Fruit fly (Drosophila melanogaster): ENCODE measurements around the gene CG15011.

Gene CG15011

DNA sequence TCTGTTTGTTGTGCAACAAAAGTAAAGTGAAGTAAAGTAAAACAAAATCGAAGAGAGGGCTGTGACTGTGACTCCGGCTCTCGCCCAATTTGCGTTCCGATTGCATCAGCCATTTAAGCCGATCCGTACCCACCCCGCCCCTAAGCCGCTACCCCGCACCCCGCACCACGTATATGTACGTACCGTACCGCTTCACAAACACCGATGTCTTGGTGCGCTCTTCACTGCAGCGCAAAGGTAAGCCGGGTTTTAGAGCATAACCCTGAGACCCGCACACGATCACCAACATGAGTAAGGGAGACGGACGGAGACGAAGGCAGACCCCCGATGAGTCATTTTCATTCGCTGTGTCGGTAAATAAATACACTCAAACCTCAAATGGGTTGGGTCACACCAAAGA, 26.7 kb downstream of the CG15011 start:
- TF ChIP-seq CG12605 (GFP tag; IDR thresholded peaks at IDR 0.05) = no peak
- TF ChIP-seq CG9948 (tag; optimal IDR thresholded peaks at IDR 0.05) = no peak
- TF ChIP-seq CG13204 (GFP tag; optimal IDR thresholded peaks at IDR 0.05) = no peak
- no peak for TF ChIP-seq CG8159 (tag; optimal IDR thresholded peaks at IDR 0.05)
- no peak for TF ChIP-seq CG8301 (tag; optimal IDR thresholded peaks at IDR 0.05)
- no peak for TF ChIP-seq gl (tag; optimal IDR thresholded peaks at IDR 0.05)
- TF ChIP-seq CG34367 (tag; optimal IDR thresholded peaks at IDR 0.05) = no peak
- no peak for TF ChIP-seq D1 (tag; optimal IDR thresholded peaks at IDR 0.05)
- no peak for TF ChIP-seq CG32121 (GFP tag; IDR thresholded peaks at IDR 0.05)
- no peak for TF ChIP-seq CG17806 (tag; optimal IDR thresholded peaks at IDR 0.05)
- no peak for TF ChIP-seq Ets98B (GFP tag; IDR thresholded peaks at IDR 0.05)
- no peak for TF ChIP-seq Pif1B (GFP tag; optimal IDR thresholded peaks at IDR 0.05)
- TF ChIP-seq CG15710 (tag; optimal IDR thresholded peaks at IDR 0.05) = no peak
- no peak for TF ChIP-seq Pif1A (GFP tag; optimal IDR thresholded peaks at IDR 0.05)
- TF ChIP-seq CG4496 (GFP tag; IDR thresholded peaks at IDR 0.05) = no peak

DNA sequence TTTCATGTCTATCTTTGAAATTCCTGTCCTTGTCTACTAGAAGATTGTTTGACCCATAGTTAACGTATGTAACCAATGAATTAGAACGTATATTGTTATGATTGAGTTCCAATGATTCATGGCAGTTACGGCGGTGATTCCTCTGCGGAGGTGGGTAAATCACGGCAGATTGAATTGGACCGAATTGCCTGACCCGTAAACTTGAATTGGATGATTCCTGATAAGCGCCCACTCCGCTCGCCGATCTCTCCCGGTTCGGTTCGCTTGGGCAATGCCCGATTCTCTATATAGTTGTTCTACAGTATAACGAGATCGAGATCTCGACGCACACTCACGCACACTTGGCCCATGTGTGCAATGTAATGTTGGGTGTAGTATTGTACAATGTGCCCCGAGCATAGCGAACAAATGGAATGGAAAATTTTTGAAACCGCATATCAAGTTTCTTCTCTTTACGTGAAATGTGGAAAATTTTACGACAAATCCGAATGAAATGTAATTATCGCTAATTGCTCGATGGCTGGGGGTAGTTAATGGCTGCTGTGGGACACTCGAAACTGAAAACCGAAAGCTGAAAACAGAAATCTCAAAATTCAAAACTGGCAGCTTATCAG, 27.4 kb downstream of the CG15011 start:
- TF ChIP-seq CG32121 (GFP tag; IDR thresholded peaks at IDR 0.05) (no peak), EcR (GFP tag; optimal IDR thresholded peaks at IDR 0.05) (peak; percentile 29), CG9948 (tag; optimal IDR thresholded peaks at IDR 0.05) (no peak)

DNA sequence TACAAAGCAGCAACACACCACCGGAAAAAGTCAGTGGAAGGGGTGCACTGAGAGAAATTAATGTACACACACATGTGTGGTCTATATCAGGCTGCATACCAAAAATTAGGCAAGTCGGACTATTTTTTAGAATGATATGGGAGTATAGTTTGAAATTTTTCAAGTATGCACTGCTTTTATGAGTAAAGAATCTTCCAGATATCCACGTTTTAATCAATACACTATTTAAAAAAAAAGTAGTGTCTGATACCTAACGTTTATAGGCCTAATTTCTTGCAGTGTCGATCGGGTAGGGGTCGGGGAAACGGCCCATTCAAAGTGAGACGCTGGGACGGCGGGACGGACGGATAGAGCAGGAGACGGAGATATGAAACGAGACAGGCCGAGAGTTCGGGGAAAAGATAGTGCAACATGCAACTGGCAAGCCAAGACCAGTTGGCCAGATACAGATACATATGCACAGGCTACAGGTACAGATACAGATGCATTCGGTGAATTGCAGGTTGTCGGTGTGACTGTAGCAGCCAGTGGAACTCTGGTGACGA, 28.5 kb downstream of the CG15011 start:
- peak; percentile 89 for TF ChIP-seq Pif1B (GFP tag; optimal IDR thresholded peaks at IDR 0.05)
- TF ChIP-seq CG9948 (tag; optimal IDR thresholded peaks at IDR 0.05) = peak; percentile 94
- peak; percentile 19 for TF ChIP-seq EcR (GFP tag; optimal IDR thresholded peaks at IDR 0.05)
- peak; percentile 42; the same call in 1 of the 2 replicates for TF ChIP-seq rn (GFP tag; IDR thresholded peaks at IDR 0.05)
- TF ChIP-seq CG32121 (GFP tag; IDR thresholded peaks at IDR 0.05) = peak; percentile 92
- peak; percentile 74 for TF ChIP-seq CG13204 (GFP tag; optimal IDR thresholded peaks at IDR 0.05)
- peak; percentile 41 for TF ChIP-seq Snoo (tag; optimal IDR thresholded peaks at IDR 0.05)
- peak; percentile 79 for TF ChIP-seq Ets98B (GFP tag; IDR thresholded peaks at IDR 0.05)
- TF ChIP-seq gl (tag; optimal IDR thresholded peaks at IDR 0.05) = peak; percentile 85
- peak; percentile 95 for TF ChIP-seq CG8301 (tag; optimal IDR thresholded peaks at IDR 0.05)
- peak; percentile 92 for TF ChIP-seq CG17806 (tag; optimal IDR thresholded peaks at IDR 0.05)
- peak; percentile 94 for TF ChIP-seq CG15710 (tag; optimal IDR thresholded peaks at IDR 0.05)
- peak; percentile 96 for TF ChIP-seq CG8159 (tag; optimal IDR thresholded peaks at IDR 0.05)
- peak; percentile 95 for TF ChIP-seq CG14655 (GFP tag; optimal IDR thresholded peaks at IDR 0.05)
- peak; percentile 82 for TF ChIP-seq CG12605 (GFP tag; IDR thresholded peaks at IDR 0.05)
- TF ChIP-seq fd96Ca (GFP tag; IDR thresholded peaks at IDR 0.05) = peak; percentile 89
- TF ChIP-seq CG4496 (GFP tag; IDR thresholded peaks at IDR 0.05) = peak; percentile 88
- peak; percentile 91 for TF ChIP-seq CG34367 (tag; optimal IDR thresholded peaks at IDR 0.05)
- peak; percentile 70 for TF ChIP-seq CG10348 (GFP tag; IDR thresholded peaks at IDR 0.05)
- peak; percentile 95 for TF ChIP-seq Pif1A (GFP tag; optimal IDR thresholded peaks at IDR 0.05)
- peak; percentile 88 for TF ChIP-seq D1 (tag; optimal IDR thresholded peaks at IDR 0.05)

DNA sequence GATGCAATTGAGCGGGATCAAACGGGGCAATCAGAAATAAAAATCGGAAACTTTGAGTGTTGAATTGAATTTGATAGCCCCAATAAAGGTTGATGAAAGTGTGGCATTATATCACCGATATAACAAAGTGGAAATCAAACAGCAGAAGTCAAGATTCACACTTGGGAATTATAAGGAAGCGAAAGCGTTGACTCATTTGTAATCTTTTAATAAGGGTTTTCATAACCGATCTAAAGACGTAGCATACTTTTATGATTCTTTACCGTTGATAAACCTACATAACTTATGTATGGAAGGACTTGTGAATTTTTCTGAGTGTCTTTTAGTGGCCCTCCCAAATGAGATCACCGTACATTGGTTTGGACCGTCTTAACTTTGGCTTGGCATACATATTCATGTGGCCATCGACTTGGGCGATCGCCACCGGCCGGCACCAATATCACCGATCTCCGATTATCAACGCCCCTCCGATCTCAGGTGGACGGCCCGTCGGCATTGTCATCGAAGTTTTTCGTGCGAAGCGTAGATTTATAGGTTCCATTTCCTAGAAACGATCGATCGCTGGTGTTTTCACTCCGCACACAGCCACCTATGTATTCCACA, 29.5 kb downstream of the CG15011 start:
- TF ChIP-seq CG8159 (tag; optimal IDR thresholded peaks at IDR 0.05) (peak; percentile 27), fd96Ca (GFP tag; IDR thresholded peaks at IDR 0.05) (no peak), CG15710 (tag; optimal IDR thresholded peaks at IDR 0.05) (peak; percentile 11), CG4496 (GFP tag; IDR thresholded peaks at IDR 0.05) (no peak), CG34367 (tag; optimal IDR thresholded peaks at IDR 0.05) (peak; percentile 6), CG14655 (GFP tag; optimal IDR thresholded peaks at IDR 0.05) (peak; percentile 13), CG9948 (tag; optimal IDR thresholded peaks at IDR 0.05) (peak; percentile 1)

- TF ChIP-seq CG14655 (GFP tag; optimal IDR thresholded peaks at IDR 0.05) (peak; percentile 99), rn (GFP tag; IDR thresholded peaks at IDR 0.05) (peak; percentile 99), CG15710 (tag; optimal IDR thresholded peaks at IDR 0.05) (peak; percentile 99), fd96Ca (GFP tag; IDR thresholded peaks at IDR 0.05) (peak; percentile 99), Pif1B (GFP tag; optimal IDR thresholded peaks at IDR 0.05) (peak; percentile 97), EcR (GFP tag; optimal IDR thresholded peaks at IDR 0.05) (peak; percentile 89), D1 (tag; optimal IDR thresholded peaks at IDR 0.05) (peak; percentile 88), CG34367 (tag; optimal IDR thresholded peaks at IDR 0.05) (peak; percentile 99), CG12605 (GFP tag; IDR thresholded peaks at IDR 0.05) (peak; percentile 99), CG13204 (GFP tag; optimal IDR thresholded peaks at IDR 0.05) (peak; percentile 95), CG4496 (GFP tag; IDR thresholded peaks at IDR 0.05) (peak; percentile 99), Pif1A (GFP tag; optimal IDR thresholded peaks at IDR 0.05) (peak; percentile 98), CG8301 (tag; optimal IDR thresholded peaks at IDR 0.05) (peak; percentile 99), CG17806 (tag; optimal IDR thresholded peaks at IDR 0.05) (peak; percentile 98), CG32121 (GFP tag; IDR thresholded peaks at IDR 0.05) (peak; percentile 99), gl (tag; optimal IDR thresholded peaks at IDR 0.05) (peak; percentile 97), Ets98B (GFP tag; IDR thresholded peaks at IDR 0.05) (peak; percentile 99), Snoo (tag; optimal IDR thresholded peaks at IDR 0.05) (peak; percentile 97), CG8159 (tag; optimal IDR thresholded peaks at IDR 0.05) (peak; percentile 99), CG10348 (GFP tag; IDR thresholded peaks at IDR 0.05) (peak; percentile 97), CG9948 (tag; optimal IDR thresholded peaks at IDR 0.05) (peak; percentile 97)
Measured at dm6 chr3L:4228187-4228836, 30.6 kb downstream of the CG15011 start.

All from whole organism, pupa.